Worm (Caenorhabditis elegans): ENCODE measurements around the gene bpnt-1.

DNA sequence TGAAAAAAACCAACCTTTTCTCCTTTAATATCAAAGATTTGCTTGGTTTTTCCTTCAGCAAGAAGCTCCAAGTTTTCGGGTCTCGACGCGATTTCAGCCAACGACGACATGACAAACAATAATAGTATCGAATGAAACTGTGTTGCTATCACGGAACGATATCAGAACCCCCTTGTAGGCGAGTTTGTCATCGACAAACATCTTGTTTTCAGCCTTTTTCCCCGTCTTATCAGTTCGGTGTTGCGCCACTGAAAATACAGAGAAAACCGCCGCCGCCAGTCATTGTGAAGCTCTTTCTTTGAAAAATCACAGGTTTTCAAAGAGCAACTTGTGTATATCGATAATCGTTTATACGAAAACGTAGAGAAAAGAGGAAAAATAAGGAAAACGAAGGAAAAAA, 47.6 kb upstream of the bpnt-1 start, which contains the start of gene paic-1:
- TF ChIP-seq flt-1 (GFP tag; IDR thresholded peaks at IDR 0.05) (no peak), T22C8.4 (GFP tag; IDR thresholded peaks at IDR 0.05) (no peak), ztf-29 (GFP tag; IDR thresholded peaks at IDR 0.05) (no peak)
